Worm (Caenorhabditis elegans): Measurements from ENCODE around the gene Y39G8B.9.

ce11 chrII:14018192-14018591, 37.0 kb downstream of the Y39G8B.9 start:
- TF ChIP-seq nhr-41 (GFP tag; IDR thresholded peaks at IDR 0.05): no peak
- TF ChIP-seq aly-2 (tag; optimal IDR thresholded peaks at IDR 0.05): no peak
- no peak; the same call in 1 of the 2 replicates for TF ChIP-seq D1046.2 (GFP tag; IDR thresholded peaks at IDR 0.05)
- no peak for TF ChIP-seq fos-1 (tag; optimal IDR thresholded peaks at IDR 0.05)
- peak; percentile 98 for TF ChIP-seq snpc-4 (tag; optimal IDR thresholded peaks at IDR 0.05)
